Worm (Caenorhabditis elegans) whole organism, young adult: ENCODE results near the gene F45B8.5.

Experiments
- B0019.2 ChIP-seq: fragments of 200-800 bp; sonication (Bioruptor generic); conservative IDR thresholded peaks from 2 replicates; pipeline ENCODE4 v1.3.6; 2022; ENCODE audit warnings: missing genetic modification reagents, missing genetic modification characterization, missing compliant biosample characterization
- B0261.1 ChIP-seq: sonication (generic microtip); optimal IDR thresholded peaks from 2 replicates; lab custom pipeline; 2016; ENCODE audit warnings: mild to moderate bottlenecking, missing genetic modification characterization, moderate library complexity, missing compliant biosample characterization
- C17E4.6 ChIP-seq: fragments of 200-800 bp; sonication (Bioruptor generic); IDR thresholded peaks from 2 replicates; pipeline ENCODE4 v1.3.6; 2022; ENCODE audit warnings: missing genetic modification reagents, missing genetic modification characterization, missing compliant biosample characterization
- F22D6.2 ChIP-seq: sonication (generic microtip); optimal IDR thresholded peaks from 2 replicates; lab custom pipeline; 2016; ENCODE audit warnings: mild to moderate bottlenecking, missing genetic modification characterization, missing compliant biosample characterization
- F39B2.1 ChIP-seq: fragments of 200-800 bp; sonication (Bioruptor generic); IDR thresholded peaks from 2 replicates; pipeline ENCODE4 v1.3.6; 2022; ENCODE audit warnings: missing genetic modification reagents, missing genetic modification characterization, missing compliant biosample characterization
- F52B5.7 ChIP-seq: sonication (generic microtip); optimal IDR thresholded peaks from 2 replicates; lab custom pipeline; 2016; ENCODE audit warnings: mild to moderate bottlenecking, missing genetic modification characterization, missing compliant biosample characterization
- F57C9.4 ChIP-seq: sonication (generic microtip); optimal IDR thresholded peaks from 2 replicates; lab custom pipeline; 2017; ENCODE audit warnings: mild to moderate bottlenecking, missing genetic modification characterization, missing compliant biosample characterization
- K11D2.4 ChIP-seq: fragments of 200-800 bp; sonication (Bioruptor generic); IDR thresholded peaks from 2 replicates; pipeline ENCODE4 v1.3.6; 2022; ENCODE audit warnings: missing genetic modification reagents, missing genetic modification characterization, missing compliant biosample characterization
- T07F8.4 ChIP-seq: sonication (generic microtip); optimal IDR thresholded peaks from 2 replicates; lab custom pipeline; 2016; ENCODE audit warnings: mild to moderate bottlenecking, missing genetic modification characterization, moderate library complexity, missing compliant biosample characterization
- Y56A3A.18 ChIP-seq: fragments of 200-800 bp; sonication (Bioruptor generic); IDR thresholded peaks from 2 replicates; pipeline ENCODE4 v1.3.6; 2022; ENCODE audit warnings: missing genetic modification reagents, missing genetic modification characterization, missing compliant biosample characterization
- Y67H2A.10 ChIP-seq: fragments of 200-800 bp; sonication (Bioruptor generic); conservative IDR thresholded peaks from 2 replicates; pipeline ENCODE4 v1.3.6; 2022; ENCODE audit warnings: missing genetic modification reagents, missing genetic modification characterization, missing compliant biosample characterization
- Y79H2A.3 ChIP-seq: fragments of 200-800 bp; sonication (Bioruptor generic); conservative IDR thresholded peaks from 2 replicates; pipeline ENCODE4 v1.3.6; 2022; ENCODE audit warnings: missing genetic modification reagents, missing genetic modification characterization, missing compliant biosample characterization
- ZK185.1 ChIP-seq: sonication (generic microtip); optimal IDR thresholded peaks from 2 replicates; lab custom pipeline; 2016; ENCODE audit warnings: mild to moderate bottlenecking, missing genetic modification characterization, missing compliant biosample characterization; ENCODE audit not compliant: poor library complexity, severe bottlenecking
- attf-3 ChIP-seq: fragments of 200-800 bp; sonication (Bioruptor generic); conservative IDR thresholded peaks from 2 replicates; pipeline ENCODE4 v1.3.6; 2022; ENCODE audit warnings: missing genetic modification reagents, missing genetic modification characterization, missing compliant biosample characterization
- attf-5 ChIP-seq: fragments of 200-800 bp; sonication (Bioruptor generic); optimal IDR thresholded peaks from 2 replicates; lab custom pipeline; 2018; ENCODE audit warnings: mild to moderate bottlenecking, missing genetic modification characterization, missing compliant biosample characterization
- attf-6 ChIP-seq: fragments of 200-800 bp; sonication (Bioruptor generic); IDR thresholded peaks from 2 replicates; pipeline ENCODE4 v1.3.6; 2022; ENCODE audit warnings: missing genetic modification reagents, missing genetic modification characterization, missing compliant biosample characterization
- ccch-3 ChIP-seq: fragments of 200-800 bp; sonication (Bioruptor generic); optimal IDR thresholded peaks from 2 replicates; lab custom pipeline; 2018; ENCODE audit warnings: mild to moderate bottlenecking, missing genetic modification characterization, missing compliant biosample characterization
- cebp-1 ChIP-seq, 2 experiments: fragments of 200-800 bp in 1 of 2; sonication (Bioruptor generic) in 1 of 2; sonication (generic microtip) in 1 of 2; IDR thresholded peaks in 1 of 2; optimal IDR thresholded peaks in 1 of 2; 2 replicates each; pipeline versions ENCODE4 v1.3.6 to Lab custom; 2017 to 2022; ENCODE audit warnings: missing compliant biosample characterization in 2 of 2, missing genetic modification characterization in 2 of 2, mild to moderate bottlenecking in 1 of 2, missing genetic modification reagents in 1 of 2, moderate library complexity in 1 of 2
- chd-7 ChIP-seq: sonication (generic microtip); optimal IDR thresholded peaks from 2 replicates; lab custom pipeline; 2016; ENCODE audit warnings: mild to moderate bottlenecking, missing genetic modification characterization, moderate library complexity, missing compliant biosample characterization
- dox-1 ChIP-seq: fragments of 200-800 bp; sonication (Bioruptor generic); IDR thresholded peaks from 2 replicates; pipeline ENCODE4 v1.3.6; 2022; ENCODE audit warnings: missing genetic modification reagents, missing genetic modification characterization, missing compliant biosample characterization
- efl-1 ChIP-seq: fragments of 150-350 bp; optimal IDR thresholded peaks from 2 replicates; lab custom pipeline; 2014; ENCODE audit warnings: missing biosample characterization, missing genetic modification reagents, missing genetic modification characterization
- him-1 ChIP-seq: sonication (generic microtip); optimal IDR thresholded peaks from 2 replicates; lab custom pipeline; 2016; ENCODE audit warnings: missing genotype, missing genetic modification reagents, missing genetic modification characterization, missing compliant biosample characterization
- hlh-12 ChIP-seq: sonication (generic microtip); optimal IDR thresholded peaks from 2 replicates; lab custom pipeline; 2016; ENCODE audit warnings: missing genetic modification characterization, missing compliant biosample characterization
- hmg-20 ChIP-seq: fragments of 200-800 bp; sonication (Bioruptor generic); IDR thresholded peaks from 2 replicates; pipeline ENCODE4 v1.3.6; 2022; ENCODE audit warnings: missing genetic modification reagents, missing genetic modification characterization, missing compliant biosample characterization
- hrde-1 ChIP-seq: sonication (generic microtip); optimal IDR thresholded peaks from 2 replicates; lab custom pipeline; 2016; ENCODE audit warnings: missing genetic modification characterization, mild to moderate bottlenecking, missing compliant biosample characterization, moderate library complexity, missing genotype, missing genetic modification reagents, borderline replicate concordance
- hsf-1 ChIP-seq: fragments of 200-800 bp; sonication (Bioruptor generic); IDR thresholded peaks from 2 replicates; pipeline ENCODE4 v1.3.6; 2022; ENCODE audit warnings: missing genetic modification reagents, missing genetic modification characterization, missing compliant biosample characterization
- let-607 ChIP-seq, 2 experiments: fragments of 200-800 bp in 1 of 2; sonication (Bioruptor generic) in 1 of 2; sonication (generic microtip) in 1 of 2; optimal IDR thresholded peaks; 2 replicates each; lab custom pipeline; 2016 to 2018; ENCODE audit warnings: mild to moderate bottlenecking in 2 of 2, missing compliant biosample characterization in 2 of 2, missing genetic modification characterization in 2 of 2, moderate library complexity in 2 of 2, missing genotype in 1 of 2
- lin-35 ChIP-seq, 3 experiments: fragments of 150-350 bp in 2 of 3; sonication (generic microtip) in 1 of 3; optimal IDR thresholded peaks; 2 replicates each; lab custom pipeline; 2014 to 2018; ENCODE audit warnings: missing biosample characterization in 3 of 3, missing genetic modification characterization in 3 of 3, missing genetic modification reagents in 3 of 3
- lin-40 ChIP-seq: sonication (generic microtip); optimal IDR thresholded peaks from 2 replicates; lab custom pipeline; 2016; ENCODE audit warnings: missing genetic modification characterization, mild to moderate bottlenecking, missing compliant biosample characterization, missing genotype, missing genetic modification reagents
- lir-1 ChIP-seq: fragments of 200-800 bp; sonication (Bioruptor generic); conservative IDR thresholded peaks from 2 replicates; pipeline ENCODE4 v1.3.6; 2022; ENCODE audit warnings: missing genetic modification reagents, missing genetic modification characterization, missing compliant biosample characterization
- madf-6 ChIP-seq: fragments of 200-800 bp; sonication (Bioruptor generic); IDR thresholded peaks from 2 replicates; pipeline ENCODE4 v1.3.6; 2022; ENCODE audit warnings: missing genetic modification reagents, missing genetic modification characterization, missing compliant biosample characterization
- mel-28 ChIP-seq: sonication (generic microtip); optimal IDR thresholded peaks from 2 replicates; lab custom pipeline; 2016; ENCODE audit warnings: borderline replicate concordance, mild to moderate bottlenecking, missing genetic modification characterization, missing compliant biosample characterization
- nfyb-1 ChIP-seq: fragments of 200-800 bp; sonication (Bioruptor generic); IDR thresholded peaks from 2 replicates; pipeline ENCODE4 v1.3.6; 2022; ENCODE audit warnings: missing genetic modification reagents, missing genetic modification characterization, missing compliant biosample characterization
- nhr-27 ChIP-seq: fragments of 200-800 bp; sonication (Bioruptor generic); optimal IDR thresholded peaks from 2 replicates; lab custom pipeline; 2018; ENCODE audit warnings: mild to moderate bottlenecking, missing genetic modification characterization, moderate library complexity, missing compliant biosample characterization
- nhr-80 ChIP-seq: sonication (generic microtip); optimal IDR thresholded peaks from 2 replicates; lab custom pipeline; 2016; ENCODE audit warnings: missing genetic modification characterization, missing compliant biosample characterization
- rcor-1 ChIP-seq: fragments of 200-800 bp; sonication (Bioruptor generic); IDR thresholded peaks from 2 replicates; pipeline ENCODE4 v1.3.6; 2022; ENCODE audit warnings: missing genetic modification reagents, missing genetic modification characterization, missing compliant biosample characterization
- rec-8 ChIP-seq, 2 experiments: sonication (generic microtip); optimal IDR thresholded peaks; 2 replicates each; lab custom pipeline; 2016; ENCODE audit warnings: mild to moderate bottlenecking in 2 of 2, missing genetic modification characterization in 2 of 2, missing genetic modification reagents in 2 of 2, missing genotype in 2 of 2, missing biosample characterization in 1 of 2, missing compliant biosample characterization in 1 of 2, moderate library complexity in 1 of 2
- sdz-38 ChIP-seq: sonication (generic microtip); optimal IDR thresholded peaks from 2 replicates; lab custom pipeline; 2016; ENCODE audit warnings: missing genotype, missing genetic modification characterization, missing compliant biosample characterization
- sea-2 ChIP-seq: fragments of 200-800 bp; sonication (Bioruptor generic); IDR thresholded peaks from 2 replicates; pipeline ENCODE4 v1.3.6; 2022; ENCODE audit warnings: missing genetic modification characterization, missing compliant biosample characterization
- sptf-2 ChIP-seq: fragments of 200-800 bp; sonication (Bioruptor generic); optimal IDR thresholded peaks from 2 replicates; lab custom pipeline; 2018; ENCODE audit warnings: mild to moderate bottlenecking, missing genetic modification characterization, missing compliant biosample characterization
- ztf-22 ChIP-seq: fragments of 200-800 bp; sonication (Bioruptor generic); optimal IDR thresholded peaks from 2 replicates; lab custom pipeline; 2018; ENCODE audit warnings: mild to moderate bottlenecking, missing genetic modification characterization, moderate library complexity, missing compliant biosample characterization
- ztf-28 ChIP-seq: fragments of 200-800 bp; sonication (Bioruptor generic); IDR thresholded peaks from 2 replicates; pipeline ENCODE4 v1.3.6; 2022; ENCODE audit warnings: missing genetic modification reagents, missing genetic modification characterization, missing compliant biosample characterization

Gene F45B8.5

ce11 chrX:14999101-14999500 lies 33.2 kb downstream of the F45B8.5 start, which contains the start of gene cutl-3:
cutl-3 (minus strand) TSS chrX:14999201.
- TF ChIP-seq ztf-28 (GFP tag; lab: Robert Waterston, UW) (no peak), ztf-22 (GFP tag; lab: Kevin White, UChicago) (no peak), lin-35 (GFP tag; optimal IDR thresholded peaks at IDR 0.05; lab: Kevin White, UChicago) (no peak), sptf-2 (no peak), ccch-3 (GFP tag; lab: Kevin White, UChicago) (no peak), F52B5.7 (no peak), attf-3 (GFP tag; lab: Robert Waterston, UW) (no peak), Y56A3A.18 (GFP tag; lab: Robert Waterston, UW) (no peak), hmg-20 (GFP tag; lab: Robert Waterston, UW) (no peak)

DNA sequence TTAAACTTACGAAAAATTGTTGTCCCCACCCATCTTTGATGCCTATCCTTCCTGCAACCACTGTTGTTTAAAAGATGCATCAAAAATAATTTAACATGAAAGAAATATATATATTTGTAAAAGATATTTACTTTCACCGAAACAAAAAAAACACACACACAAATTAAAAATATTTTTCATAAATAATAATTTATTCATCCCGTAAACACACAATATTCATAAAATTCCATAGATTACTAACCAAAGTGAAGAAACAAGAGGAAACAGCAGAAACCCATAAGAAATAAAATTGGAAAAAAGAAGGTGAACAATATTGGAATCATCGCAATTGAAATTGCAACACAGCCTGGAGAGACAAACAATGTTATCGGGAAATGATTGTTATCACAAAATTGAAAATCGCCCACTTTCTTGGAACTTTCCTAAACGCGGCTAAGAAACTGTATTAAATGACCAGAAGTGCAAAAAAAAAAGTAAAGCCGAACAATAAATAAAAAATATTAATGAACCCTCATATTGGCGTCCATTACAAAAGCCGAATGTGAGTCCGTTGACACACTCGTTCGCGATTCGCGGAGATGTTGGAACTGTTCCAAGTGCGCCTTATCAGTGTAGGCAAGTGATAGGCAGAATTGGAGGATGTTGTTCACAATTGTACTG lies 38.2 kb downstream of the F45B8.5 start, which contains the start of gene slc-25A18.1:
Gene slc-25A18.1, minus strand, starts transcription at position 51 of the 660 bp plus-strand sequence.
- TF ChIP-seq let-607 (tag; optimal IDR thresholded peaks at IDR 0.05; lab: Kevin White, UChicago), result no peak
- TF ChIP-seq nhr-80, result peak; percentile 37
- no peak for TF ChIP-seq Y67H2A.10 (GFP tag; lab: Robert Waterston, UW)

DNA sequence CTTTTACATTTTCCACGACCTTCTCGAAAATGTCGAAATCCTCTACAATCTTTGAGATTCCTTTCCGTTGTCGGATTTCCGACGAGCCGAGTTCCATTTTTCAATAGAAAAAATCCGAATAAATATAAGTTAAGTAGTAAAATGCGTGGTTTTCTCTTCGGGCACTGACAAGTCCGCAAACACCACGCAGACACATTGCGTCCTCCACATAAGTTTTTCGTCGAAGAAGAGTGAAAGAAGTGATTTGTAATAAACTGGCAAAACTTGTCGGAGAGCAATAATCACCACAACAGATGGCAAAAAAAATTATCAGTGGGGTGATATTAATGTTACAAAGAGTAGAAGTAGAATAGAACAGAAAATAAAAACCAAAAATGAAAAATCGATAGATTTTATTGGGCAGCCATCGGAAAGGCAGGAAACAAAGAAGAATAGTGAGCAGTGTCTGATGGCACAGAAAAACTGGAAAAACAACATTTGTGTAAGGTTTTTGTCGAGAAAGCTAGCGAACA lies 41.0 kb downstream of the F45B8.5 start, which contains the start of gene ergi-2:
Gene ergi-2, minus strand, starts transcription at position 462 of the 512 bp plus-strand sequence.
- TF ChIP-seq lin-40 (tag; lab: Kevin White, UChicago) (no peak), chd-7 (tag; lab: Kevin White, UChicago) (no peak), let-607 (tag; optimal IDR thresholded peaks at IDR 0.05; lab: Kevin White, UChicago) (peak; percentile 75 to 87), F22D6.2 (tag; lab: Kevin White, UChicago) (no peak), K11D2.4 (no peak), attf-5 (peak; percentile 32), rcor-1 (no peak), lir-1 (GFP tag; lab: Robert Waterston, UW) (no peak), rec-8 (tag; optimal IDR thresholded peaks at IDR 0.05; lab: Kevin White, UChicago) (no peak), sea-2 (GFP tag; lab: Robert Waterston, UW) (no peak), nhr-80 (peak; percentile 47), attf-6 (GFP tag; lab: Robert Waterston, UW) (no peak), hlh-12 (tag; lab: Kevin White, UChicago) (no peak), sdz-38 (tag; lab: Kevin White, UChicago) (no peak), madf-6 (GFP tag; lab: Robert Waterston, UW) (no peak), nhr-27 (tag; lab: Kevin White, UChicago) (no peak)

DNA sequence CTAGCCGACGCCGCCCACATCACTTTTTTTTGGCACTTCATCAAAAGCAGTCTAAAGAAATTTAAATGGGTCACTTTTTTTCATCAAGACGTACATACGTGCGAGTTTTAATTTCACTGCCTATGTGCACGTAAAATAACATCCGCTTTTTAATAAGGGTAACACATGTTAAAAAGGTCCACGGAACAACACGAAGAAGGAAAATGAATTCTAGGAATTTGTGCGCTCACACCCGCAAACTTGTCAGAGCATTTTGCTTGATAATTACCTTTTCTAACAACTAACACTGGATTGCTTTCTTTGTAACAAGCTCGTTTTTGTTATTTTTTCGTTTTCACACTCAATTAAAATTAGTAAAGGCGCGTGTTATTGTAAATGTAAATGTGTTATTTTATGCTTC lies 42.8 kb downstream of the F45B8.5 start:
- no peak for TF ChIP-seq dox-1 (GFP tag; lab: Robert Waterston, UW)
- TF ChIP-seq F57C9.4, result no peak
- no peak for TF ChIP-seq him-1 (tag; lab: Kevin White, UChicago)
- TF ChIP-seq B0019.2 (GFP tag; lab: Robert Waterston, UW), result no peak
- no peak for TF ChIP-seq sdz-38 (tag; lab: Kevin White, UChicago)
- TF ChIP-seq ZK185.1, result no peak
- TF ChIP-seq efl-1 (GFP tag; lab: Kevin White, UChicago), result no peak
- TF ChIP-seq hrde-1, result no peak
- TF ChIP-seq mel-28 (tag; lab: Kevin White, UChicago), result no peak
- TF ChIP-seq F39B2.1 (GFP tag; lab: Robert Waterston, UW), result no peak
- no peak for TF ChIP-seq C17E4.6 (GFP tag; lab: Robert Waterston, UW)
- TF ChIP-seq hsf-1, result no peak
- no peak for TF ChIP-seq T07F8.4
- TF ChIP-seq cebp-1 (GFP tag; IDR thresholded peaks at IDR 0.05; lab: Robert Waterston, UW), result no peak
- no peak for TF ChIP-seq cebp-1 (tag; optimal IDR thresholded peaks at IDR 0.05; lab: Kevin White, UChicago)
- no peak for TF ChIP-seq Y79H2A.3 (GFP tag; lab: Robert Waterston, UW)
- TF ChIP-seq nfyb-1 (GFP tag; lab: Robert Waterston, UW), result no peak
- TF ChIP-seq B0261.1 (tag; lab: Kevin White, UChicago), result no peak
